Fruit fly (Drosophila melanogaster) whole organism, embryonic: ENCODE results near the gene Cyt-b5-r.
A peak's percentile ranks its signal among the peaks of the same experiment; 100 is the strongest.

ENCODE experiments used
- ATbp ChIP-seq: fragments of 200-800 bp; sonication (Bioruptor generic); optimal IDR thresholded peaks from 2 replicates; lab custom pipeline; 2017; ENCODE audit warnings: missing biosample characterization, mild to moderate bottlenecking, missing genetic modification characterization, missing genetic modification reagents
- B-H2 ChIP-seq: fragments of 200-800 bp; sonication (Bioruptor generic); optimal IDR thresholded peaks from 2 replicates; lab custom pipeline; 2018; ENCODE audit warnings: missing biosample characterization, mild to moderate bottlenecking, missing genetic modification characterization
- CG1024 ChIP-seq: fragments of 200-800 bp; sonication (Bioruptor generic); IDR thresholded peaks from 2 replicates; pipeline ENCODE4 v1.3.6; 2022; ENCODE audit warnings: missing biosample characterization, missing genetic modification characterization
- CG10321 ChIP-seq: fragments of 200-800 bp; sonication (Bioruptor generic); IDR thresholded peaks from 2 replicates; pipeline ENCODE4 v1.3.6; 2022; ENCODE audit warnings: missing biosample characterization, missing genetic modification characterization
- CG12299 ChIP-seq: fragments of 200-800 bp; sonication (Bioruptor generic); optimal IDR thresholded peaks from 2 replicates; lab custom pipeline; 2018; ENCODE audit warnings: missing biosample characterization, mild to moderate bottlenecking, missing genetic modification characterization
- CG14710 ChIP-seq: fragments of 200-800 bp; sonication (Bioruptor generic); optimal IDR thresholded peaks from 3 replicates; lab custom pipeline; 2019; ENCODE audit warnings: missing biosample characterization, mild to moderate bottlenecking, missing genetic modification characterization, moderate library complexity
- CG17186 ChIP-seq: fragments of 200-800 bp; sonication (Bioruptor generic); optimal IDR thresholded peaks from 3 replicates; lab custom pipeline; 2017; ENCODE audit warnings: missing biosample characterization, missing genetic modification reagents, missing genetic modification characterization
- CG17385 ChIP-seq: fragments of 200-800 bp; sonication (Bioruptor generic); optimal IDR thresholded peaks from 3 replicates; lab custom pipeline; 2018; ENCODE audit warnings: missing biosample characterization, mild to moderate bottlenecking, missing genetic modification characterization
- CG34376 ChIP-seq: fragments of 200-800 bp; sonication (Bioruptor generic); optimal IDR thresholded peaks from 2 replicates; lab custom pipeline; 2018; ENCODE audit warnings: missing biosample characterization, mild to moderate bottlenecking, missing genetic modification characterization
- CG3726 ChIP-seq: fragments of 200-800 bp; sonication (Bioruptor generic); IDR thresholded peaks from 3 replicates; pipeline ENCODE4, ENCODE4 v1.3.6; 2022; ENCODE audit warnings: missing biosample characterization, missing genetic modification characterization
- CG4328 ChIP-seq: fragments of 200-800 bp; sonication (Bioruptor generic); optimal IDR thresholded peaks from 3 replicates; lab custom pipeline; 2017; ENCODE audit warnings: missing biosample characterization, missing genetic modification reagents, missing genetic modification characterization
- CG4404 ChIP-seq: fragments of 200-800 bp; sonication (Bioruptor generic); IDR thresholded peaks from 2 replicates; pipeline ENCODE4 v1.3.6; 2022; ENCODE audit warnings: missing biosample characterization, missing genetic modification characterization
- CG6654 ChIP-seq: fragments of 200-800 bp; sonication (Bioruptor generic); optimal IDR thresholded peaks from 2 replicates; lab custom pipeline; 2017; ENCODE audit warnings: missing biosample characterization, mild to moderate bottlenecking, missing genetic modification characterization
- CG9609 ChIP-seq: fragments of 200-800 bp; sonication (Bioruptor generic); optimal IDR thresholded peaks from 3 replicates; lab custom pipeline; 2016; ENCODE audit warnings: missing biosample characterization, missing genetic modification characterization
- CG9876 ChIP-seq: fragments of 200-800 bp; sonication (Bioruptor generic); optimal IDR thresholded peaks from 2 replicates; lab custom pipeline; 2016; ENCODE audit warnings: missing biosample characterization, missing genetic modification characterization
- CoRest ChIP-seq: fragments of 200-800 bp; sonication (Bioruptor generic); optimal IDR thresholded peaks from 3 replicates; lab custom pipeline; 2018; ENCODE audit warnings: missing biosample characterization, mild to moderate bottlenecking, missing genetic modification characterization, moderate library complexity
- CrebB ChIP-seq: fragments of 200-800 bp; sonication (Bioruptor generic); optimal IDR thresholded peaks from 3 replicates; lab custom pipeline; 2018; ENCODE audit warnings: missing biosample characterization, mild to moderate bottlenecking, missing genetic modification characterization
- Dek ChIP-seq: fragments of 200-800 bp; sonication (Bioruptor generic); optimal IDR thresholded peaks from 3 replicates; lab custom pipeline; 2019; ENCODE audit warnings: missing biosample characterization, mild to moderate bottlenecking, missing genetic modification characterization, moderate library complexity
- Drgx ChIP-seq: fragments of 200-800 bp; sonication (Bioruptor generic); IDR thresholded peaks from 2 replicates; pipeline ENCODE4 v1.3.6; 2022; ENCODE audit warnings: missing biosample characterization, missing genetic modification characterization
- Eip74EF ChIP-seq, 2 experiments: fragments of 200-800 bp in 1 of 2; fragments of >200 bp in 1 of 2; sonication (Bioruptor generic) in 1 of 2; optimal IDR thresholded peaks; 2 replicates each; lab custom pipeline; 2017 to 2019; ENCODE audit warnings: missing biosample characterization in 2 of 2, missing genetic modification characterization in 2 of 2, mild to moderate bottlenecking in 1 of 2, moderate library complexity in 1 of 2
- Ets65A ChIP-seq: fragments of 200-800 bp; sonication (Bioruptor generic); peaks from one replicate; lab custom pipeline; 2016; ENCODE audit warnings: missing biosample characterization, missing genetic modification characterization
- GATAe ChIP-seq: fragments of 200-800 bp; sonication (Bioruptor generic); conservative IDR thresholded peaks from 2 replicates; pipeline ENCODE4 v1.3.6; 2022; ENCODE audit warnings: missing biosample characterization, missing genetic modification characterization
- Hand ChIP-seq: fragments of 200-800 bp; sonication (Bioruptor generic); optimal IDR thresholded peaks from 2 replicates; lab custom pipeline; 2017; ENCODE audit warnings: mild to moderate bottlenecking, missing biosample characterization, missing genetic modification reagents, missing genetic modification characterization
- HmgZ ChIP-seq: fragments of 200-800 bp; sonication (Bioruptor generic); optimal IDR thresholded peaks from 2 replicates; lab custom pipeline; 2018; ENCODE audit warnings: missing biosample characterization, mild to moderate bottlenecking, missing genetic modification characterization
- Mad ChIP-seq: fragments of 200-800 bp; sonication (Bioruptor generic); optimal IDR thresholded peaks from 2 replicates; lab custom pipeline; 2016; ENCODE audit warnings: missing biosample characterization, missing genetic modification characterization
- Med ChIP-seq: fragments of 200-800 bp; sonication (Bioruptor generic); peaks from one replicate; lab custom pipeline; 2016; ENCODE audit warnings: missing biosample characterization, missing genetic modification characterization, mild to moderate bottlenecking, inconsistent platforms, moderate library complexity
- Mrtf ChIP-seq: fragments of 200-800 bp; sonication (Bioruptor generic); IDR thresholded peaks from 3 replicates; pipeline ENCODE4 v1.3.6; 2022; ENCODE audit warnings: missing biosample characterization, missing genetic modification characterization
- bowl ChIP-seq: fragments of 200-800 bp; sonication (Bioruptor generic); IDR thresholded peaks from 2 replicates; pipeline ENCODE4 v1.3.6; 2022; ENCODE audit warnings: missing biosample characterization, missing genetic modification characterization
- chinmo ChIP-seq: fragments of 200-800 bp; sonication (Bioruptor generic); IDR thresholded peaks from 4 replicates; pipeline ENCODE4 v1.3.6; 2022; ENCODE audit warnings: missing biosample characterization, missing genetic modification characterization; ENCODE audit not compliant: partially characterized antibody
- disco-r ChIP-seq: fragments of 200-800 bp; sonication (Bioruptor generic); optimal IDR thresholded peaks from 2 replicates; lab custom pipeline; 2016; ENCODE audit warnings: missing biosample characterization, missing genetic modification characterization
- fd102C ChIP-seq: fragments of 200-800 bp; sonication (Bioruptor generic); optimal IDR thresholded peaks from 2 replicates; lab custom pipeline; 2018; ENCODE audit warnings: missing biosample characterization, mild to moderate bottlenecking, missing genetic modification characterization, moderate library complexity
- fru ChIP-seq: fragments of >200 bp; optimal IDR thresholded peaks from 2 replicates; lab custom pipeline; 2017
- grn ChIP-seq: fragments of 200-800 bp; sonication (Bioruptor generic); optimal IDR thresholded peaks from 3 replicates; lab custom pipeline; 2017; ENCODE audit warnings: missing biosample characterization, missing genetic modification characterization
- hth ChIP-seq: fragments of >200 bp; optimal IDR thresholded peaks from 2 replicates; lab custom pipeline; 2017; ENCODE audit warnings: inconsistent platforms
- ind ChIP-seq: fragments of 200-800 bp; sonication (Bioruptor generic); optimal IDR thresholded peaks from 3 replicates; lab custom pipeline; 2016; ENCODE audit warnings: missing biosample characterization, missing genetic modification characterization
- inv ChIP-seq: fragments of 200-800 bp; sonication (Bioruptor generic); IDR thresholded peaks from 2 replicates; pipeline ENCODE4 v1.3.6; 2022; ENCODE audit warnings: missing biosample characterization, missing genetic modification characterization; ENCODE audit not compliant: partially characterized antibody
- lbe ChIP-seq: fragments of 200-800 bp; sonication (Bioruptor generic); optimal IDR thresholded peaks from 2 replicates; lab custom pipeline; 2016; ENCODE audit warnings: missing biosample characterization, mild to moderate bottlenecking, missing genetic modification characterization
- lilli ChIP-seq: fragments of 200-800 bp; sonication (Bioruptor generic); optimal IDR thresholded peaks from 3 replicates; lab custom pipeline; 2016; ENCODE audit warnings: missing biosample characterization, missing genetic modification characterization
- lov ChIP-seq, 2 experiments: fragments of 200-800 bp in 1 of 2; fragments of >200 bp in 1 of 2; sonication (Bioruptor generic) in 1 of 2; IDR thresholded peaks in 1 of 2; optimal IDR thresholded peaks in 1 of 2; 2 replicates in 1 of 2; 3 replicates in 1 of 2; pipeline versions ENCODE4 v1.3.6 to Lab custom; 2017 to 2022; ENCODE audit warnings: missing biosample characterization in 1 of 2, missing genetic modification characterization in 1 of 2
- mam ChIP-seq: fragments of 200-800 bp; sonication (Bioruptor generic); optimal IDR thresholded peaks from 3 replicates; lab custom pipeline; 2016; ENCODE audit warnings: missing biosample characterization, missing genetic modification characterization
- mirr ChIP-seq: fragments of 200-800 bp; sonication (Bioruptor generic); optimal IDR thresholded peaks from 3 replicates; lab custom pipeline; 2018; ENCODE audit warnings: missing biosample characterization, mild to moderate bottlenecking, missing genetic modification characterization
- org-1 ChIP-seq: fragments of 200-800 bp; sonication (Bioruptor generic); optimal IDR thresholded peaks from 2 replicates; lab custom pipeline; 2017; ENCODE audit warnings: missing biosample characterization, missing genetic modification characterization
- p53 ChIP-seq: fragments of 200-800 bp; sonication (Bioruptor generic); optimal IDR thresholded peaks from 2 replicates; lab custom pipeline; 2016; ENCODE audit warnings: missing biosample characterization, missing genetic modification characterization
- pfk ChIP-seq: fragments of 200-800 bp; sonication (Bioruptor generic); optimal IDR thresholded peaks from 2 replicates; lab custom pipeline; 2018; ENCODE audit warnings: missing biosample characterization, mild to moderate bottlenecking, missing genetic modification characterization, moderate library complexity
- pum ChIP-seq: fragments of 200-800 bp; sonication (Bioruptor generic); optimal IDR thresholded peaks from 2 replicates; lab custom pipeline; 2016; ENCODE audit warnings: missing biosample characterization, missing genetic modification characterization
- sd ChIP-seq: fragments of 200-800 bp; sonication (Bioruptor generic); optimal IDR thresholded peaks from 3 replicates; lab custom pipeline; 2018; ENCODE audit warnings: missing biosample characterization, mild to moderate bottlenecking, missing genetic modification characterization, moderate library complexity
- sens ChIP-seq: fragments of 200-800 bp; sonication (Bioruptor generic); peaks from one replicate; lab custom pipeline; 2016; ENCODE audit warnings: missing biosample characterization, missing genetic modification characterization
- slbo ChIP-seq: fragments of 200-800 bp; sonication (Bioruptor generic); IDR thresholded peaks from 2 replicates; pipeline ENCODE4 v1.3.6; 2022; ENCODE audit warnings: missing biosample characterization, missing genetic modification characterization
- sug ChIP-seq: fragments of 200-800 bp; optimal IDR thresholded peaks from 2 replicates; lab custom pipeline; 2019; ENCODE audit warnings: missing biosample characterization, mild to moderate bottlenecking, missing genetic modification characterization, moderate library complexity
- usp ChIP-seq: fragments of >200 bp; optimal IDR thresholded peaks from 2 replicates; lab custom pipeline; 2017; ENCODE audit warnings: missing biosample characterization, missing genetic modification characterization
- zfh2 ChIP-seq: fragments of 200-800 bp; sonication (Bioruptor generic); optimal IDR thresholded peaks from 2 replicates; lab custom pipeline; 2016; ENCODE audit warnings: missing biosample characterization, missing genetic modification characterization

Gene Cyt-b5-r

dm6 chr2L:16790671-16791270 is at the start of gene Cyt-b5-r (continued):
- TF ChIP-seq bowl (GFP tag; lab: Robert Waterston, UW): no peak
- no peak for TF ChIP-seq CoRest (tag; lab: Kevin White, UChicago)
- 0 out of 4 replicates have a peak, but pooled peaks have one; percentile 42 for TF ChIP-seq chinmo
- TF ChIP-seq pfk (GFP tag; lab: Kevin White, UChicago): no peak
- no peak for TF ChIP-seq Mrtf (GFP tag; lab: Robert Waterston, UW)
- TF ChIP-seq zfh2: no peak
- peak; percentile 62 for TF ChIP-seq grn (GFP tag; lab: Kevin White, UChicago)
- no peak for TF ChIP-seq CG12299
- no peak for TF ChIP-seq fru (lab: Kevin White, UChicago)
- no peak for TF ChIP-seq ATbp
- TF ChIP-seq disco-r (GFP tag; lab: Kevin White, UChicago): no peak
- no peak for TF ChIP-seq CG9876 (GFP tag; lab: Kevin White, UChicago)
- no peak for TF ChIP-seq CG9609
- TF ChIP-seq pum (GFP tag; lab: Kevin White, UChicago): no peak
- TF ChIP-seq slbo (GFP tag; lab: Robert Waterston, UW): no peak
- TF ChIP-seq Ets65A (GFP tag; lab: Kevin White, UChicago): peak; percentile 66
- TF ChIP-seq mam: no peak
- TF ChIP-seq ind: no peak
- TF ChIP-seq sens (GFP tag; lab: Kevin White, UChicago): peak; percentile 18
- no peak for TF ChIP-seq CG14710 (tag; lab: Kevin White, UChicago)
- no peak for TF ChIP-seq lov (optimal IDR thresholded peaks at IDR 0.05; lab: Kevin White, UChicago)
- TF ChIP-seq lov (GFP tag; IDR thresholded peaks at IDR 0.05; lab: Robert Waterston, UW): no peak
- no peak for TF ChIP-seq CG4328
- TF ChIP-seq CG1024 (GFP tag; lab: Robert Waterston, UW): no peak
- peak; percentile 26 for TF ChIP-seq CG17385 (GFP tag; lab: Kevin White, UChicago)
- no peak for TF ChIP-seq CG17186
- TF ChIP-seq B-H2 (GFP tag; lab: Kevin White, UChicago): peak; percentile 34
- TF ChIP-seq inv (GFP tag; lab: Robert Waterston, UW): no peak
- no peak for TF ChIP-seq lilli (GFP tag; lab: Kevin White, UChicago)
- peak; percentile 100 for TF ChIP-seq sug (tag; lab: Kevin White, UChicago)
- TF ChIP-seq fd102C (GFP tag; lab: Kevin White, UChicago): no peak
- peak; percentile 33 for TF ChIP-seq HmgZ (tag; lab: Kevin White, UChicago)
- peak; percentile 91 for TF ChIP-seq mirr (GFP tag; lab: Kevin White, UChicago)
- TF ChIP-seq Mad (GFP tag; lab: Kevin White, UChicago): no peak
- no peak for TF ChIP-seq p53
- no peak for TF ChIP-seq CG3726 (GFP tag; lab: Robert Waterston, UW)
- peak; percentile 58 for TF ChIP-seq sd (tag; lab: Kevin White, UChicago)
- no peak for TF ChIP-seq Eip74EF (GFP tag; optimal IDR thresholded peaks at IDR 0.05; lab: Kevin White, UChicago)
- no peak for TF ChIP-seq CG10321 (GFP tag; lab: Robert Waterston, UW)
- no peak for TF ChIP-seq CG4404 (GFP tag; lab: Robert Waterston, UW)
- TF ChIP-seq lbe (GFP tag; lab: Kevin White, UChicago): no peak
- no peak for TF ChIP-seq usp
- no peak for TF ChIP-seq CrebB (tag; lab: Kevin White, UChicago)
- no peak for TF ChIP-seq Dek (tag; lab: Kevin White, UChicago)
- peak; percentile 17 for TF ChIP-seq Med
- no peak for TF ChIP-seq Drgx
- TF ChIP-seq org-1 (GFP tag; lab: Kevin White, UChicago): no peak
- TF ChIP-seq CG6654 (GFP tag; lab: Kevin White, UChicago): no peak
- TF ChIP-seq GATAe (GFP tag; lab: Robert Waterston, UW): no peak; the same call in 1 of the 2 replicates
- TF ChIP-seq hth (lab: Kevin White, UChicago): no peak
- TF ChIP-seq Hand (GFP tag; lab: Kevin White, UChicago): peak; percentile 26
- TF ChIP-seq CG34376 (GFP tag; lab: Kevin White, UChicago): peak; percentile 96
